Fruit fly (Drosophila melanogaster): ENCODE results near the gene dos.

Gene dos

DNA sequence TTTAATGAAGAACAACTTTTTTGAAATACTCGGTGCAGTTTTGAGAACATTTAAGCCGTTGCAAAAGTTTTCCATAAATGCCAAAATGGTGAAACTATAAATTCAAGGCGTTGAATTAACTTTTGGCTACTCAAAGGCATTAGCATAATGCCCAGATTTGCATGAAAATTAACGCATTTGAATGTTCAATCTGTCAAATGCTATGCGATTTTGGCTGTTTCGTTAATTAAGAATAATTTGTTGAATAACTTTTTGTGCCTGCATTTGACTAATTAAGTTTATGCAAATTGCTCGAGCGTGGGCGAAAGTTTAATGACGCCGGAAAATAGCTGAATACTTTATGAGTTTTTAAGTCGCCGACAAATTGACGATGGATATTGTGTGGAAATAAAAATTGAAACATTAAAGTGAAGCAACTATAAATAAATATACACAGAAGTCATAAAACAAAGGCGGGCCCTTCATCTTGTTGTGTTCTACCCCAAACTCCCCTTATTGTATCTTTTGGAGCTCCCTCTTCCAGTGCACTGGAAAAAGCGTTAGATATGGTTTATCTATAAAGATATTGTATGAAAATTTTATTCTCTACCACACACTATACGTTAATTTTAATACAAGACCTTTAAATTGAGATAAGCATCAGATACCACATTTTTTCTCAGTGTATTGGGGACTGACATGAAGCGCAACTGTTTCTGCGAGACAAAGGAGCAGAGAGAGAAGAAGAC, 36.9 kb upstream of the dos start (continued):
- TF ChIP-seq dmrt11E (tag; optimal IDR thresholded peaks at IDR 0.05) (peak; percentile 87), CG17802 (tag; optimal IDR thresholded peaks at IDR 0.05) (peak; percentile 19), CG14667 (GFP tag; IDR thresholded peaks at IDR 0.05) (no peak), Spps (tag; optimal IDR thresholded peaks at IDR 0.05) (peak; percentile 66), CG15514 (GFP tag; optimal IDR thresholded peaks at IDR 0.05) (peak; percentile 32), CG6813 (GFP tag; optimal IDR thresholded peaks at IDR 0.05) (peak; percentile 62), cas (GFP tag; IDR thresholded peaks at IDR 0.05) (no peak), CG6854 (GFP tag; optimal IDR thresholded peaks at IDR 0.05) (peak; percentile 35), CG11247 (GFP tag; IDR thresholded peaks at IDR 0.05) (0 out of 2 replicates have a peak, but pooled peaks have one; percentile 12), CTCF (GFP tag; optimal IDR thresholded peaks at IDR 0.05) (peak; percentile 12), jigr1 (GFP tag; IDR thresholded peaks at IDR 0.05) (no peak), disco-r (GFP tag; optimal IDR thresholded peaks at IDR 0.05) (peak; percentile 11)

DNA sequence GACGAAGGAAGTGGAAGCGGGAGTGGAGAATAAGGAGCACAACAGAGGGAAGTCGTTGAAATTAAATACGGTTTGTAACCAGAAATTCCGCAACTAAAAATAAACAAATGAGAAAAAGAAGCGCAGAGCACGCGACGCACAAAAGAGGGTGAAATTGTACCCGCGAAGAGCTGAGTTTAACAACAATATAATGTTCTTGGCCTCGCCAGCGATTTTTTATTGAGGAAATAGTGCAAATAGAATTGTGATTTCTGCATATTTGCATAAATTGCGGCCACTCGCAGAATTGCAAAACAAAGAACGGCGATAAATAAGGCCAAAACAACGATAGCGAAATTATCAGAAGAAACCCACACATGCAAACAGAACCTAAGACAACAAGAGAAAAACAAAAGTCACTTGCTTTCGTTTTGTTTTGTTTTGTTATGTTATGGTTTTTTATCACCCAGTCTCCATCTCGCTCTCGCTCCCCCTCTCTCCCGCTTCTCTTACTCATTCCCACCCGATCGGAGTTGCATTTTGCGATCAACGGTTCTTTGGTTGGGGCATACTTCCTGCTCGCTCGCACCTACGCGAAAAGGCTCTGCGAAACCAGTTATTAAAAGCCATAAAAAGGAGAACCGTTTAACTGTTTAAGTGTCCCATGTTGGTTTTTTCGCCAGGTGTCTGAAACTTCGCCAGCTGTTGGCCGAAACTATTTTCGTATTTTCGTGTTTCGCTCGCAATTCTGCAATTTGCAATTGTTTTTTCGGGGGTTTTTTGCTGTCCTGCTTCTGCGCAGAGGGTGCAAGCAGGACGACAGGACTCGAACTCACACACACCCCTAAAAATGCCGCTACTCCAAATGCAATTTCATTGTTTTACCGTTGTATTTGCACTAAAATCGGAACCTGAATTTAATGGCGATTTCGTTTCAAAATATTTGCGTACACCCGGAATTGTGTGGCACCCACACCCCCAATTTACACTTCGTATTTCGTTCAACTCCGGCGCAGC, 36.1 kb upstream of the dos start:
- TF ChIP-seq Drgx (GFP tag; IDR thresholded peaks at IDR 0.05) (peak; percentile 79), Scr (GFP tag; IDR thresholded peaks at IDR 0.05; ENCODE audit: partially characterized antibody) (no peak), CG10274 (GFP tag; optimal IDR thresholded peaks at IDR 0.05) (no peak), CG14965 (GFP tag; optimal IDR thresholded peaks at IDR 0.05; ENCODE audit: borderline replicate concordance) (no peak), cas (GFP tag; IDR thresholded peaks at IDR 0.05) (no peak), tin (GFP tag; optimal IDR thresholded peaks at IDR 0.05) (no peak), gcm2 (GFP tag; optimal IDR thresholded peaks at IDR 0.05) (no peak), lab (GFP tag; optimal IDR thresholded peaks at IDR 0.05) (no peak), CG31224 (GFP tag; IDR thresholded peaks at IDR 0.05) (no peak), gro (GFP tag; optimal IDR thresholded peaks at IDR 0.05) (no peak), CG9932 (GFP tag; IDR thresholded peaks at IDR 0.05) (no peak), slp2 (GFP tag; optimal IDR thresholded peaks at IDR 0.05) (no peak), seq (GFP tag; IDR thresholded peaks at IDR 0.05) (peak; percentile 37; the same call in 1 of the 2 replicates), dmrt99B (tag; optimal IDR thresholded peaks at IDR 0.05) (no peak), sug (tag; optimal IDR thresholded peaks at IDR 0.05) (no peak), Med (GFP tag) (peak; percentile 26), schlank (tag; optimal IDR thresholded peaks at IDR 0.05) (no peak), caup (GFP tag; optimal IDR thresholded peaks at IDR 0.05; ENCODE audit: severe bottlenecking) (no peak), CG15514 (GFP tag; optimal IDR thresholded peaks at IDR 0.05) (no peak), E2f2 (GFP tag; IDR thresholded peaks at IDR 0.05) (no peak), CG11456 (GFP tag; IDR thresholded peaks at IDR 0.05) (no peak), sim (GFP tag; IDR thresholded peaks at IDR 0.05) (no peak), Bgb (GFP tag; IDR thresholded peaks at IDR 0.05; ENCODE audit: partially characterized antibody) (no peak), Oaz (GFP tag; IDR thresholded peaks at IDR 0.05) (no peak), pzg (GFP tag; optimal IDR thresholded peaks at IDR 0.05) (no peak), vfl (GFP tag; optimal IDR thresholded peaks at IDR 0.05) (no peak), CG33213 (GFP tag; optimal IDR thresholded peaks at IDR 0.05) (no peak), CG34224 (GFP tag; IDR thresholded peaks at IDR 0.05; ENCODE audit: partially characterized antibody) (no peak), Six4 (GFP tag; optimal IDR thresholded peaks at IDR 0.05) (no peak), dimm (GFP tag; IDR thresholded peaks at IDR 0.05) (no peak), bab2 (GFP tag; optimal IDR thresholded peaks at IDR 0.05) (no peak), HHEX (GFP tag; optimal IDR thresholded peaks at IDR 0.05) (no peak), CG17361 (GFP tag; IDR thresholded peaks at IDR 0.05) (0 out of 3 replicates have a peak, but pooled peaks have one; percentile 10), CG15479 (GFP tag; optimal IDR thresholded peaks at IDR 0.05) (peak; percentile 24), sens (GFP tag) (peak; percentile 27), toy (GFP tag; IDR thresholded peaks at IDR 0.05) (no peak), Sox100B (GFP tag; optimal IDR thresholded peaks at IDR 0.05) (no peak)
